Fruit fly (Drosophila melanogaster) whole organism, prepupa: ENCODE results near the gene Acp29AB.

Experiments used
- Blimp-1 ChIP-seq: fragments of 200-800 bp; sonication (Bioruptor generic); optimal IDR thresholded peaks from 3 replicates; lab custom pipeline; 2017; ENCODE audit warnings: missing biosample characterization, missing genetic modification characterization, mild to moderate bottlenecking, moderate library complexity, missing genetic modification reagents
- CG10669 ChIP-seq: fragments of 200-800 bp; sonication (Bioruptor generic); optimal IDR thresholded peaks from 3 replicates; lab custom pipeline; 2018; ENCODE audit warnings: missing biosample characterization, mild to moderate bottlenecking, missing genetic modification characterization, moderate library complexity
- CG11762 ChIP-seq: fragments of 200-800 bp; sonication (Bioruptor generic); optimal IDR thresholded peaks from 3 replicates; lab custom pipeline; 2016; ENCODE audit warnings: missing biosample characterization, missing genetic modification characterization; ENCODE audit not compliant: insufficient read depth
- CG1621 ChIP-seq: fragments of 200-800 bp; sonication (Bioruptor generic); optimal IDR thresholded peaks from 3 replicates; lab custom pipeline; 2018; ENCODE audit warnings: missing biosample characterization, mild to moderate bottlenecking, missing genetic modification characterization
- CG16779 ChIP-seq: fragments of 200-800 bp; sonication (Bioruptor generic); optimal IDR thresholded peaks from 3 replicates; lab custom pipeline; 2017; ENCODE audit warnings: missing biosample characterization, mild to moderate bottlenecking, missing genetic modification characterization
- CG3032 ChIP-seq: fragments of 200-800 bp; optimal IDR thresholded peaks from 2 replicates; lab custom pipeline; 2019; ENCODE audit warnings: missing biosample characterization, mild to moderate bottlenecking, missing genetic modification characterization, moderate library complexity
- CG34406 ChIP-seq: fragments of 200-800 bp; sonication (Bioruptor generic); optimal IDR thresholded peaks from 3 replicates; lab custom pipeline; 2016; ENCODE audit warnings: missing biosample characterization, missing genetic modification characterization
- CG3919 ChIP-seq: fragments of 200-800 bp; sonication (Bioruptor generic); optimal IDR thresholded peaks from 3 replicates; lab custom pipeline; 2016; ENCODE audit warnings: missing biosample characterization, missing genetic modification characterization
- CG4318 ChIP-seq: fragments of 200-800 bp; sonication (Bioruptor generic); optimal IDR thresholded peaks from 3 replicates; lab custom pipeline; 2017; ENCODE audit warnings: missing biosample characterization, mild to moderate bottlenecking, missing genetic modification characterization
- CG6163 ChIP-seq: fragments of 200-800 bp; sonication (Bioruptor generic); IDR thresholded peaks from 3 replicates; pipeline ENCODE4 v1.3.6; 2022; ENCODE audit warnings: missing biosample characterization, missing genetic modification characterization
- CG6792 ChIP-seq: fragments of 200-800 bp; sonication (Bioruptor generic); optimal IDR thresholded peaks from 3 replicates; lab custom pipeline; 2016; ENCODE audit warnings: missing biosample characterization, missing genetic modification characterization
- CG6808 ChIP-seq: fragments of 200-800 bp; sonication (Bioruptor generic); optimal IDR thresholded peaks from 3 replicates; lab custom pipeline; 2017; ENCODE audit warnings: missing biosample characterization, missing genetic modification characterization, mild to moderate bottlenecking, moderate library complexity, missing genetic modification reagents
- CG6854 ChIP-seq: fragments of 200-800 bp; sonication (Bioruptor generic); optimal IDR thresholded peaks from 2 replicates; lab custom pipeline; 2017; ENCODE audit warnings: missing biosample characterization, mild to moderate bottlenecking, missing genetic modification characterization
- CG8119 ChIP-seq: fragments of 200-800 bp; sonication (Bioruptor generic); IDR thresholded peaks from 3 replicates; pipeline ENCODE4 v1.3.6; 2022; ENCODE audit warnings: missing biosample characterization, missing genetic modification characterization
- CG8319 ChIP-seq: fragments of 200-800 bp; sonication (Bioruptor generic); optimal IDR thresholded peaks from 3 replicates; lab custom pipeline; 2016; ENCODE audit warnings: missing biosample characterization, missing genetic modification characterization
- CG8632 ChIP-seq: fragments of 200-800 bp; sonication (Bioruptor generic); optimal IDR thresholded peaks from 3 replicates; lab custom pipeline; 2016; ENCODE audit warnings: missing biosample characterization, missing genetic modification characterization
- CG9139 ChIP-seq: fragments of 200-800 bp; sonication (Bioruptor generic); optimal IDR thresholded peaks from 3 replicates; lab custom pipeline; 2017; ENCODE audit warnings: missing biosample characterization, mild to moderate bottlenecking, missing genetic modification characterization
- Eip75B ChIP-seq: fragments of 200-800 bp; sonication (Bioruptor generic); optimal IDR thresholded peaks from 3 replicates; lab custom pipeline; 2016; ENCODE audit warnings: missing biosample characterization, missing genetic modification characterization
- Eip93F ChIP-seq: fragments of 200-800 bp; sonication (Bioruptor generic); optimal IDR thresholded peaks from 2 replicates; lab custom pipeline; 2016; ENCODE audit warnings: missing biosample characterization, mild to moderate bottlenecking, missing genetic modification characterization
- Ets21C ChIP-seq: fragments of 200-800 bp; sonication (Bioruptor generic); optimal IDR thresholded peaks from 3 replicates; lab custom pipeline; 2016; ENCODE audit warnings: missing biosample characterization, missing genetic modification characterization
- Ets96B ChIP-seq: fragments of 200-800 bp; optimal IDR thresholded peaks from 2 replicates; lab custom pipeline; 2019; ENCODE audit warnings: missing biosample characterization, mild to moderate bottlenecking, missing genetic modification characterization, moderate library complexity
- Hr39 ChIP-seq: fragments of 200-800 bp; sonication (Bioruptor generic); optimal IDR thresholded peaks from 2 replicates; lab custom pipeline; 2016; ENCODE audit warnings: missing biosample characterization, missing genetic modification characterization
- Hr4 ChIP-seq: fragments of 200-800 bp; sonication (Bioruptor generic); optimal IDR thresholded peaks from 3 replicates; lab custom pipeline; 2016; ENCODE audit warnings: missing biosample characterization, missing genetic modification characterization
- Lpt ChIP-seq: fragments of 200-800 bp; sonication (Bioruptor generic); optimal IDR thresholded peaks from 3 replicates; lab custom pipeline; 2016; ENCODE audit warnings: missing biosample characterization, missing genetic modification characterization
- Met ChIP-seq: fragments of 200-800 bp; sonication (Bioruptor generic); optimal IDR thresholded peaks from 3 replicates; lab custom pipeline; 2016; ENCODE audit warnings: missing biosample characterization, missing genetic modification characterization
- OdsH ChIP-seq: fragments of 200-800 bp; sonication (Bioruptor generic); optimal IDR thresholded peaks from 3 replicates; lab custom pipeline; 2016; ENCODE audit warnings: missing biosample characterization, missing genetic modification characterization
- Smox ChIP-seq: fragments of 200-800 bp; sonication (Bioruptor generic); optimal IDR thresholded peaks from 3 replicates; lab custom pipeline; 2016; ENCODE audit warnings: missing biosample characterization, missing genetic modification characterization
- Sox14 ChIP-seq: fragments of 200-800 bp; sonication (Bioruptor generic); optimal IDR thresholded peaks from 3 replicates; lab custom pipeline; 2016; ENCODE audit warnings: missing biosample characterization, missing genetic modification characterization
- acj6 ChIP-seq: fragments of 200-800 bp; sonication (Bioruptor generic); optimal IDR thresholded peaks from 3 replicates; lab custom pipeline; 2016; ENCODE audit warnings: missing biosample characterization, missing genetic modification characterization
- cyc ChIP-seq: fragments of 200-800 bp; sonication (Bioruptor generic); optimal IDR thresholded peaks from 3 replicates; lab custom pipeline; 2016; ENCODE audit warnings: missing biosample characterization, missing genetic modification characterization
- dac ChIP-seq: fragments of 200-800 bp; sonication (Bioruptor generic); optimal IDR thresholded peaks from 2 replicates; lab custom pipeline; 2017; ENCODE audit warnings: missing biosample characterization, mild to moderate bottlenecking, missing genetic modification characterization
- dsx ChIP-seq: fragments of 200-800 bp; optimal IDR thresholded peaks from 3 replicates; lab custom pipeline; 2019; ENCODE audit warnings: missing biosample characterization, mild to moderate bottlenecking, missing genetic modification characterization, moderate library complexity; ENCODE audit not compliant: poor library complexity, severe bottlenecking
- eg ChIP-seq: fragments of 200-800 bp; sonication (Bioruptor generic); IDR thresholded peaks from 3 replicates; pipeline ENCODE4 v1.3.6; 2022; ENCODE audit warnings: missing biosample characterization, missing genetic modification characterization
- fd59A ChIP-seq: fragments of 200-800 bp; sonication (Bioruptor generic); optimal IDR thresholded peaks from 2 replicates; lab custom pipeline; 2017; ENCODE audit warnings: missing biosample characterization, mild to moderate bottlenecking, missing genetic modification characterization, missing genetic modification reagents
- fd85E ChIP-seq: fragments of 200-800 bp; sonication (Bioruptor generic); optimal IDR thresholded peaks from 3 replicates; lab custom pipeline; 2016; ENCODE audit warnings: missing biosample characterization, missing genetic modification characterization
- fkh ChIP-seq: fragments of 200-800 bp; sonication (Bioruptor generic); optimal IDR thresholded peaks from 3 replicates; lab custom pipeline; 2017; ENCODE audit warnings: missing biosample characterization, mild to moderate bottlenecking, missing genetic modification characterization, moderate library complexity
- net ChIP-seq: fragments of 200-800 bp; sonication (Bioruptor generic); optimal IDR thresholded peaks from 3 replicates; lab custom pipeline; 2016; ENCODE audit warnings: missing biosample characterization, missing genetic modification characterization
- pdm3 ChIP-seq: fragments of 200-800 bp; sonication (Bioruptor generic); optimal IDR thresholded peaks from 3 replicates; lab custom pipeline; 2016; ENCODE audit warnings: missing biosample characterization, missing genetic modification characterization
- ss ChIP-seq, 2 experiments: fragments of 200-800 bp; sonication (Bioruptor generic); optimal IDR thresholded peaks; 2 replicates in 1 of 2; 3 replicates in 1 of 2; lab custom pipeline; 2017 to 2018; ENCODE audit warnings: mild to moderate bottlenecking in 2 of 2, missing biosample characterization in 2 of 2, missing genetic modification characterization in 2 of 2, moderate library complexity in 1 of 2
- svp ChIP-seq: fragments of 200-800 bp; sonication (Bioruptor generic); peaks from one replicate; lab custom pipeline; 2016; ENCODE audit warnings: missing biosample characterization, missing genetic modification characterization
- topi ChIP-seq: fragments of 200-800 bp; sonication (Bioruptor generic); optimal IDR thresholded peaks from 3 replicates; lab custom pipeline; 2016; ENCODE audit warnings: missing biosample characterization, missing genetic modification characterization
- vri ChIP-seq: fragments of 200-800 bp; sonication (Bioruptor generic); optimal IDR thresholded peaks from 3 replicates; lab custom pipeline; 2016; ENCODE audit warnings: missing biosample characterization, mild to moderate bottlenecking, missing genetic modification characterization

Gene Acp29AB

dm6 chr2L:8361204-8361952, 31.6 kb downstream of the Acp29AB start (continued):
- TF ChIP-seq Smox (peak; percentile 61), CG34406 (GFP tag; lab: Kevin White, UChicago) (peak; percentile 46), dac (GFP tag; lab: Kevin White, UChicago) (no peak), CG11762 (no peak), acj6 (peak; percentile 67), Hr39 (peak; percentile 68), CG16779 (tag; lab: Kevin White, UChicago) (no peak), Met (GFP tag; lab: Kevin White, UChicago) (peak; percentile 77), CG6792 (GFP tag; lab: Kevin White, UChicago) (peak; percentile 62), vri (GFP tag; lab: Kevin White, UChicago) (no peak), CG8632 (GFP tag; lab: Kevin White, UChicago) (peak; percentile 47), CG3919 (GFP tag; lab: Kevin White, UChicago) (no peak), dsx (GFP tag; lab: Kevin White, UChicago) (peak; percentile 28), pdm3 (no peak), Eip75B (GFP tag; lab: Kevin White, UChicago) (peak; percentile 62), CG4318 (peak; percentile 5), net (peak; percentile 47), CG6808 (GFP tag; lab: Kevin White, UChicago) (peak; percentile 54), CG8119 (GFP tag; lab: Robert Waterston, UW) (no peak; the same call in 1 of the 3 replicates), Ets96B (tag; lab: Kevin White, UChicago) (peak; percentile 17), CG8319 (GFP tag; lab: Kevin White, UChicago) (peak; percentile 27), OdsH (peak; percentile 69), Hr4 (peak; percentile 80), CG1621 (tag; lab: Kevin White, UChicago) (no peak)

DNA sequence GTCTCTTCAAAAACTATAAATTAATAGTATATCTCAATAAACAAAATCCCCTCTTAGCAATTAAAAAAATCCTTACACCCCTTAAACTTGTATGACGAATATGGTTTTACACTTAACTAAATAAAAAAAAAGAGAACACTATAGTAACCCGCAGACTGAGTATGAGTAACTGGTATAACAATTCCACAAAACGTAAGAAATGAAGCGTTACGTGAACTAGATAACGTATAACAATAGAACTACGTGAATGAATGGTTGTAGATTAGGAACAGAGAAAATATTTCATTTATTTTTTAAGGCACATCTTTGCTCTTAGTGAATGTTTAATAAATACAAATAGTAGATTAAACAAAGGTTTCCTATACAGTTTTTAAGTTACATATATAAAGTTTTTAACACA, 37.6 kb downstream of the Acp29AB start:
- TF ChIP-seq Hr4 (no peak), CG34406 (GFP tag; lab: Kevin White, UChicago) (no peak), Eip93F (GFP tag; lab: Kevin White, UChicago) (no peak), eg (GFP tag; lab: Robert Waterston, UW) (no peak), CG3032 (no peak), CG6163 (no peak), fd59A (GFP tag; lab: Kevin White, UChicago) (no peak)

DNA sequence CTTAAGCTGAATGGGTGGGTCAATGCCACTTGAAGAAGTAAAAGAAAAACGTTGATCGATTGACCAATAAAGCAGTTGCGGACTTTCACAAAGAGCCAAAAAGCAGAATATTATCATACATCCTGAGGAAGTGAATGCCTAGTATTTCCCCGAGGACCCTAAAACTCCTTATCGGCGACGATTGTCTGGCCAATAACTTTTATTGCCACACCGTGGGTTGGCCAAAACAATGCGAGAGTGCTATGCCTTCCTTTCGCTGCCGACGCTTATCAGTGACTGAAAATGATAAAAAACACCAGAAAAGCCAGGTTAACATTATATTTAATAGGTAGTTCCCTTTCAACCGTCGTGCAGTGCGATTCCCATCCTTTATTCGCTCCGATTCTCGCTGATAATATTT, 41.2 kb downstream of the Acp29AB start, which contains the start of gene Mur29B:
TSS of gene Mur29B (plus strand) at position 324 of the 400 bp plus-strand sequence.
- TF ChIP-seq vri (GFP tag; lab: Kevin White, UChicago) (peak; percentile 50), fd85E (GFP tag; lab: Kevin White, UChicago) (no peak)

DNA sequence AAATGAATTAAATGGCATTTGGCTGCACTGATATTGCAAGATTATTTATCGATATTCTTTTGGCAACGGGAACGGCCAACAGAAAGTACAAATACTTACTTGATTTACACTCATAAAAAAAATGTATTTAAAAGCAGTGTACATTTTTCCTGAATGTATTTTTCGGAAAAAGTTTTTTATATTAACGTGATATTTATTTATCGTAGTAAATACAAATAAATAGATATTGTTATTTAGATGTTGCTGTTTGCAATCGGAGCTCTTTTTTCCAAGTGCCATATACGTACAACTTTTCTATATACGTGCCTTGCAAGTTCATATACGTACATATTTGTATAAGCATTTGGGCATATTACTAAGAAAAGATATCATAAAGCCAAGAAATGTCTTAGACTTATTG, 41.7 kb downstream of the Acp29AB start:
- TF ChIP-seq cyc = peak; percentile 21
- no peak for TF ChIP-seq CG6854 (GFP tag; lab: Kevin White, UChicago)
- TF ChIP-seq ss (GFP tag; optimal IDR thresholded peaks at IDR 0.05; lab: Kevin White, UChicago) = no peak
- TF ChIP-seq Sox14 (GFP tag; lab: Kevin White, UChicago) = no peak
- TF ChIP-seq CG9139 = no peak
- no peak for TF ChIP-seq CG10669
- TF ChIP-seq CG8632 (GFP tag; lab: Kevin White, UChicago) = no peak
- TF ChIP-seq Met (GFP tag; lab: Kevin White, UChicago) = peak; percentile 31
- no peak for TF ChIP-seq net
- no peak for TF ChIP-seq CG3919 (GFP tag; lab: Kevin White, UChicago)
- no peak for TF ChIP-seq fkh
- no peak for TF ChIP-seq CG34406 (GFP tag; lab: Kevin White, UChicago)
- peak; percentile 26 for TF ChIP-seq topi (GFP tag; lab: Kevin White, UChicago)
- TF ChIP-seq Hr4 = no peak
- peak; percentile 51 for TF ChIP-seq svp (GFP tag; lab: Kevin White, UChicago)
- no peak for TF ChIP-seq Lpt (GFP tag; lab: Kevin White, UChicago)
- no peak for TF ChIP-seq Ets96B (tag; lab: Kevin White, UChicago)
- no peak for TF ChIP-seq Ets21C (GFP tag; lab: Kevin White, UChicago)
- no peak for TF ChIP-seq Blimp-1 (GFP tag; lab: Kevin White, UChicago)
- TF ChIP-seq OdsH = no peak
